Worm (Caenorhabditis elegans): ENCODE data around the gene comt-5.

Gene comt-5

DNA sequence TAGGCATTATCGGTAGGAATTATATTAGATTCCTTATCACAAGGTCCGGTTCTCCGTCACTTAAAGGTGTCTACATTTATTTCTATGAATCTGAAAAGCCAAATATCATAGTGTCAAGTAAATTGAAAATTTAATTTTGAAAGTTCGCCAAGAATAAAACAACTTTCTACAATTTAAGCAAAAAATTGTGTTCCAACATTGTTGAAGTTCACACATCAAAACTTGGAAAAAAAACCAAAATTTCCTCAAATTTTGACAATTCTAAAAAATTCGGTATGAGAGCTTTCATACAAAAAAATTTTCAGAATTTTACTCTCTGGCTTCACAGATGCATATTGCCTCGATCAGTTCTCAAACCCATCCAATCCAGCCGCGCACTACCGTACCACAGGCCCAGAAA is 41.6 kb downstream of the comt-5 start, which contains the start of gene F59A7.7:
TSS of gene F59A7.7 (plus strand) at position 301 of the 400 bp plus-strand sequence.
- no peak for TF ChIP-seq unc-62 (GFP tag; optimal IDR thresholded peaks at IDR 0.05)

DNA sequence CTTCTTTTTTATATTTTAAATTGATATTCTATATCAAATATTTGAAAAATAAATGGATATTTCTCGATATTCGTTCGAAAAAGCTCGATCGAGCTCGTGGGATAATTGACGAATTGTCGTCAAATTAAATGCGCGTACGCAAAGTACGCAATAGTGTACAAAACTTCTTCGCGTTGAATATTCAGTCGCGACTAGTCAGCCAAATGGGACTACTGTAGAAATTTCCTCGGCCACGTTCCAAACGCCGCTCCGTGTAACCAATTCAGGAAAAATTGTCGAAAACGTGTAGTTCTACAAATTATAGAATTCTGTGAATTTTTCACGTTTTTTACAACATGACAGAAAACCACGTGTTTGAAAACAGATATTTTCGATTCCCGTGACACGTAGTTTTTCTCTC is 45.0 kb downstream of the comt-5 start:
- TF ChIP-seq unc-62 (GFP tag; optimal IDR thresholded peaks at IDR 0.05) = no peak

DNA sequence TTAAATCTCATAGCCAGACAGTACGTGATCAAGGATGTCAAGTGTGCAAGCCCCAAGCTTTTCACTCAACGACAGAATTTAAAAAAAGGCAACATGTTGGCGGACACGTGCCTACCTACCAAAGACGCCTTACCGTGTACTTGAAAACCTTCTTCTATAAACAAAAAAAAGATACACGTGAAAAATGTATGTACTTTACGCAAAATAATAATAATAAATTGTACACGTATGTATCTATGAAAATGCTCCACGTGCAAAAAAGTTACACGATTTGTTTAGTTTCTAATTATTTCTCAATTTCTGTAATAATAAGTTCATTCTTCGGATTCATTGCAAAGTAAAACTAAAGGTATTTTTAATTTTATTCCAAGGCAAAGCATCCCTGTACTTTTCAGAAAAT is 48.8 kb downstream of the comt-5 start, which contains the start of gene cysl-4:
TSS of gene cysl-4 (plus strand) at position 301 of the 400 bp plus-strand sequence.
- TF ChIP-seq unc-62 (GFP tag; optimal IDR thresholded peaks at IDR 0.05) = no peak

DNA sequence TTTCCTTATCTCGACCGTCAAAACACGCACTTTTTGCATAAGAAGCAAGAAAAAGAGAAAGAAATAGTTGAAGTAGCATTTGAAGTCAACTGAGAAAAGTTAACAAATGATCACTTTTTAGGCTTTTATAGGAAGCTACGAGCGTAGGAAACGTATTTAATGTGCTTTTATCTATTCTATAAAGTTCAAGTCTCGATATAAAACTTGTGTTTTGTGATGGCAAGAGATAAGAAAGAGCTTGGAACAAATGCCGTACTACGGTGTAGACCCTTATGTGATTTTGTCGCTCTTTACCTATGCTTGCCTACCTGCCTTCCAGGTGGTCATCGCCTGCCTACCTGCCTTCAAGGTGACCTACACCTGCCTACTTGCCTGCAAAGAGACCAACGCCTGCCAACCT is 49.2 kb downstream of the comt-5 start, which contains the start of gene clec-206:
TSS of gene clec-206 (minus strand) at position 101 of the 400 bp plus-strand sequence.
- no peak for TF ChIP-seq unc-62 (GFP tag; optimal IDR thresholded peaks at IDR 0.05)

Measured in whole organism, dauer.